Fruit fly (Drosophila melanogaster) whole organism, prepupa: Measurements from ENCODE around the gene Npc2g.

Experiments
- Blimp-1 ChIP-seq: fragments of 200-800 bp; sonication (Bioruptor generic); optimal IDR thresholded peaks from 3 replicates; lab custom pipeline; 2017; ENCODE audit warnings: missing biosample characterization, missing genetic modification characterization, mild to moderate bottlenecking, moderate library complexity, missing genetic modification reagents
- CG10631 ChIP-seq: fragments of 200-800 bp; sonication (Bioruptor generic); optimal IDR thresholded peaks from 2 replicates; lab custom pipeline; 2016; ENCODE audit warnings: missing biosample characterization, missing genetic modification characterization
- CG10669 ChIP-seq: fragments of 200-800 bp; sonication (Bioruptor generic); optimal IDR thresholded peaks from 3 replicates; lab custom pipeline; 2018; ENCODE audit warnings: missing biosample characterization, mild to moderate bottlenecking, missing genetic modification characterization, moderate library complexity
- CG11762 ChIP-seq: fragments of 200-800 bp; sonication (Bioruptor generic); optimal IDR thresholded peaks from 3 replicates; lab custom pipeline; 2016; ENCODE audit warnings: missing biosample characterization, missing genetic modification characterization; ENCODE audit not compliant: insufficient read depth
- CG11902 ChIP-seq: fragments of 200-800 bp; sonication (Bioruptor generic); optimal IDR thresholded peaks from 3 replicates; lab custom pipeline; 2016; ENCODE audit warnings: missing biosample characterization, missing genetic modification characterization
- CG15336 ChIP-seq: fragments of 200-800 bp; sonication (Bioruptor generic); IDR thresholded peaks from 2 replicates; pipeline ENCODE4 v1.3.6; 2022; ENCODE audit warnings: missing biosample characterization, missing genetic modification characterization
- CG1621 ChIP-seq: fragments of 200-800 bp; sonication (Bioruptor generic); optimal IDR thresholded peaks from 3 replicates; lab custom pipeline; 2018; ENCODE audit warnings: missing biosample characterization, mild to moderate bottlenecking, missing genetic modification characterization
- CG3032 ChIP-seq: fragments of 200-800 bp; optimal IDR thresholded peaks from 2 replicates; lab custom pipeline; 2019; ENCODE audit warnings: missing biosample characterization, mild to moderate bottlenecking, missing genetic modification characterization, moderate library complexity
- CG31627 ChIP-seq: fragments of 200-800 bp; sonication (Bioruptor generic); optimal IDR thresholded peaks from 3 replicates; lab custom pipeline; 2016; ENCODE audit warnings: missing biosample characterization, missing genetic modification characterization
- CG32006 ChIP-seq: fragments of 200-800 bp; sonication (Bioruptor generic); optimal IDR thresholded peaks from 3 replicates; lab custom pipeline; 2017; ENCODE audit warnings: missing biosample characterization, mild to moderate bottlenecking, missing genetic modification characterization
- CG34406 ChIP-seq: fragments of 200-800 bp; sonication (Bioruptor generic); optimal IDR thresholded peaks from 3 replicates; lab custom pipeline; 2016; ENCODE audit warnings: missing biosample characterization, missing genetic modification characterization
- CG3919 ChIP-seq: fragments of 200-800 bp; sonication (Bioruptor generic); optimal IDR thresholded peaks from 3 replicates; lab custom pipeline; 2016; ENCODE audit warnings: missing biosample characterization, missing genetic modification characterization
- CG4318 ChIP-seq: fragments of 200-800 bp; sonication (Bioruptor generic); optimal IDR thresholded peaks from 3 replicates; lab custom pipeline; 2017; ENCODE audit warnings: missing biosample characterization, mild to moderate bottlenecking, missing genetic modification characterization
- CG6163 ChIP-seq: fragments of 200-800 bp; sonication (Bioruptor generic); IDR thresholded peaks from 3 replicates; pipeline ENCODE4 v1.3.6; 2022; ENCODE audit warnings: missing biosample characterization, missing genetic modification characterization
- CG6276 ChIP-seq: fragments of 200-800 bp; sonication (Bioruptor generic); optimal IDR thresholded peaks from 2 replicates; lab custom pipeline; 2017; ENCODE audit warnings: missing biosample characterization, mild to moderate bottlenecking, missing genetic modification characterization
- CG6792 ChIP-seq: fragments of 200-800 bp; sonication (Bioruptor generic); optimal IDR thresholded peaks from 3 replicates; lab custom pipeline; 2016; ENCODE audit warnings: missing biosample characterization, missing genetic modification characterization
- CG6808 ChIP-seq: fragments of 200-800 bp; sonication (Bioruptor generic); optimal IDR thresholded peaks from 3 replicates; lab custom pipeline; 2017; ENCODE audit warnings: missing biosample characterization, missing genetic modification characterization, mild to moderate bottlenecking, moderate library complexity, missing genetic modification reagents
- CG7368 ChIP-seq: fragments of 200-800 bp; sonication (Bioruptor generic); optimal IDR thresholded peaks from 3 replicates; lab custom pipeline; 2016; ENCODE audit warnings: missing biosample characterization, missing genetic modification characterization
- CG8119 ChIP-seq: fragments of 200-800 bp; sonication (Bioruptor generic); IDR thresholded peaks from 3 replicates; pipeline ENCODE4 v1.3.6; 2022; ENCODE audit warnings: missing biosample characterization, missing genetic modification characterization
- CG8319 ChIP-seq: fragments of 200-800 bp; sonication (Bioruptor generic); optimal IDR thresholded peaks from 3 replicates; lab custom pipeline; 2016; ENCODE audit warnings: missing biosample characterization, missing genetic modification characterization
- CG8632 ChIP-seq: fragments of 200-800 bp; sonication (Bioruptor generic); optimal IDR thresholded peaks from 3 replicates; lab custom pipeline; 2016; ENCODE audit warnings: missing biosample characterization, missing genetic modification characterization
- CG9139 ChIP-seq: fragments of 200-800 bp; sonication (Bioruptor generic); optimal IDR thresholded peaks from 3 replicates; lab custom pipeline; 2017; ENCODE audit warnings: missing biosample characterization, mild to moderate bottlenecking, missing genetic modification characterization
- Eip75B ChIP-seq: fragments of 200-800 bp; sonication (Bioruptor generic); optimal IDR thresholded peaks from 3 replicates; lab custom pipeline; 2016; ENCODE audit warnings: missing biosample characterization, missing genetic modification characterization
- Eip78C ChIP-seq: fragments of 200-800 bp; sonication (Bioruptor generic); peaks from one replicate; lab custom pipeline; 2016; ENCODE audit warnings: missing biosample characterization, missing genetic modification characterization
- Eip93F ChIP-seq: fragments of 200-800 bp; sonication (Bioruptor generic); optimal IDR thresholded peaks from 2 replicates; lab custom pipeline; 2016; ENCODE audit warnings: missing biosample characterization, mild to moderate bottlenecking, missing genetic modification characterization
- Hr39 ChIP-seq: fragments of 200-800 bp; sonication (Bioruptor generic); optimal IDR thresholded peaks from 2 replicates; lab custom pipeline; 2016; ENCODE audit warnings: missing biosample characterization, missing genetic modification characterization
- Lpt ChIP-seq: fragments of 200-800 bp; sonication (Bioruptor generic); optimal IDR thresholded peaks from 3 replicates; lab custom pipeline; 2016; ENCODE audit warnings: missing biosample characterization, missing genetic modification characterization
- OdsH ChIP-seq: fragments of 200-800 bp; sonication (Bioruptor generic); optimal IDR thresholded peaks from 3 replicates; lab custom pipeline; 2016; ENCODE audit warnings: missing biosample characterization, missing genetic modification characterization
- Smox ChIP-seq: fragments of 200-800 bp; sonication (Bioruptor generic); optimal IDR thresholded peaks from 3 replicates; lab custom pipeline; 2016; ENCODE audit warnings: missing biosample characterization, missing genetic modification characterization
- Sox102F ChIP-seq: fragments of 200-800 bp; sonication (Bioruptor generic); optimal IDR thresholded peaks from 2 replicates; lab custom pipeline; 2016; ENCODE audit warnings: missing biosample characterization, mild to moderate bottlenecking, missing genetic modification characterization
- Sox15 ChIP-seq: fragments of 200-800 bp; sonication (Bioruptor generic); optimal IDR thresholded peaks from 3 replicates; lab custom pipeline; 2016; ENCODE audit warnings: missing biosample characterization, missing genetic modification characterization
- achi ChIP-seq: fragments of 200-800 bp; sonication (Bioruptor generic); optimal IDR thresholded peaks from 3 replicates; lab custom pipeline; 2016; ENCODE audit warnings: missing biosample characterization, missing genetic modification characterization
- acj6 ChIP-seq: fragments of 200-800 bp; sonication (Bioruptor generic); optimal IDR thresholded peaks from 3 replicates; lab custom pipeline; 2016; ENCODE audit warnings: missing biosample characterization, missing genetic modification characterization
- cyc ChIP-seq: fragments of 200-800 bp; sonication (Bioruptor generic); optimal IDR thresholded peaks from 3 replicates; lab custom pipeline; 2016; ENCODE audit warnings: missing biosample characterization, missing genetic modification characterization
- dac ChIP-seq: fragments of 200-800 bp; sonication (Bioruptor generic); optimal IDR thresholded peaks from 2 replicates; lab custom pipeline; 2017; ENCODE audit warnings: missing biosample characterization, mild to moderate bottlenecking, missing genetic modification characterization
- eg ChIP-seq: fragments of 200-800 bp; sonication (Bioruptor generic); IDR thresholded peaks from 3 replicates; pipeline ENCODE4 v1.3.6; 2022; ENCODE audit warnings: missing biosample characterization, missing genetic modification characterization
- esn ChIP-seq: fragments of 200-800 bp; sonication (Bioruptor generic); optimal IDR thresholded peaks from 2 replicates; lab custom pipeline; 2016; ENCODE audit warnings: missing biosample characterization, mild to moderate bottlenecking, missing genetic modification characterization, moderate library complexity
- fd59A ChIP-seq: fragments of 200-800 bp; sonication (Bioruptor generic); optimal IDR thresholded peaks from 2 replicates; lab custom pipeline; 2017; ENCODE audit warnings: missing biosample characterization, mild to moderate bottlenecking, missing genetic modification characterization, missing genetic modification reagents
- fd85E ChIP-seq: fragments of 200-800 bp; sonication (Bioruptor generic); optimal IDR thresholded peaks from 3 replicates; lab custom pipeline; 2016; ENCODE audit warnings: missing biosample characterization, missing genetic modification characterization
- lz ChIP-seq: fragments of 200-800 bp; sonication (Bioruptor generic); optimal IDR thresholded peaks from 3 replicates; lab custom pipeline; 2016; ENCODE audit warnings: missing biosample characterization, missing genetic modification characterization
- net ChIP-seq: fragments of 200-800 bp; sonication (Bioruptor generic); optimal IDR thresholded peaks from 3 replicates; lab custom pipeline; 2016; ENCODE audit warnings: missing biosample characterization, missing genetic modification characterization
- salr ChIP-seq, 2 experiments: fragments of 200-800 bp; sonication (Bioruptor generic); optimal IDR thresholded peaks; 3 replicates each; lab custom pipeline; 2016 to 2018; ENCODE audit warnings: missing biosample characterization in 2 of 2, missing genetic modification characterization in 2 of 2, mild to moderate bottlenecking in 1 of 2
- spab ChIP-seq: fragments of 200-800 bp; sonication (Bioruptor generic); optimal IDR thresholded peaks from 2 replicates; lab custom pipeline; 2017; ENCODE audit warnings: missing biosample characterization, mild to moderate bottlenecking, missing genetic modification characterization, missing genetic modification reagents
- ss ChIP-seq, 2 experiments: fragments of 200-800 bp; sonication (Bioruptor generic); optimal IDR thresholded peaks; 2 replicates in 1 of 2; 3 replicates in 1 of 2; lab custom pipeline; 2017 to 2018; ENCODE audit warnings: mild to moderate bottlenecking in 2 of 2, missing biosample characterization in 2 of 2, missing genetic modification characterization in 2 of 2, moderate library complexity in 1 of 2
- svp ChIP-seq: fragments of 200-800 bp; sonication (Bioruptor generic); peaks from one replicate; lab custom pipeline; 2016; ENCODE audit warnings: missing biosample characterization, missing genetic modification characterization
- vri ChIP-seq: fragments of 200-800 bp; sonication (Bioruptor generic); optimal IDR thresholded peaks from 3 replicates; lab custom pipeline; 2016; ENCODE audit warnings: missing biosample characterization, mild to moderate bottlenecking, missing genetic modification characterization

The Npc2g gene

DNA sequence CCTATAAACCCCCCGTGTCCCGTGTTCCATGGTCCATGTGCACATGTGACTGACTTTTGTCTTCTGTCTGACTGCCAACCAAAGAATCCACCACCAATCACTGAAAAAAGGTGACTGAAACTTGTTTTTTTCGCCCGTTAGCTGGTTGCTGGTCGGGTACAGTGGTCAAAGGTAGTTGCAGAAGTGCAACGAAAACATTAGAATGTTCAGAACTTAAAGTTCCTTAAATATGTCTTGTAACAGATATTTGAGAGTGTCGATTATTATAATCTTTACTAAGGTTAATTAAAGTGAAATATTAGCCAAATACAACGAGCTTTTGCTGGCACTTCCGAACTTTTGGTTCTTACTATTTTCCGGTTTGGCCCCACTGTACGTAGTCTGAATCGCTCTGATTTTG, 16.1 kb upstream of the Npc2g start (continued):
- TF ChIP-seq fd59A (no peak), CG6276 (GFP tag; lab: Kevin White, UChicago) (no peak), CG31627 (GFP tag; lab: Kevin White, UChicago) (peak; percentile 42), Sox15 (GFP tag; lab: Kevin White, UChicago) (peak; percentile 8), Blimp-1 (no peak), svp (peak; percentile 76), CG4318 (GFP tag; lab: Kevin White, UChicago) (no peak), Hr39 (peak; percentile 43), CG32006 (peak; percentile 4), CG8119 (GFP tag; lab: Robert Waterston, UW) (no peak), salr (GFP tag; optimal IDR thresholded peaks at IDR 0.05; lab: Kevin White, UChicago) (no peak), CG3919 (GFP tag; lab: Kevin White, UChicago) (peak; percentile 46), net (peak; percentile 14), cyc (GFP tag; lab: Kevin White, UChicago) (peak; percentile 44), ss (GFP tag; optimal IDR thresholded peaks at IDR 0.05; lab: Kevin White, UChicago) (no peak), CG8632 (GFP tag; lab: Kevin White, UChicago) (no peak), Sox102F (GFP tag; lab: Kevin White, UChicago) (peak; percentile 45), CG7368 (no peak), spab (peak; percentile 4), Eip75B (GFP tag; lab: Kevin White, UChicago) (peak; percentile 17), CG15336 (GFP tag; lab: Robert Waterston, UW) (no peak), CG10669 (peak; percentile 1), CG6163 (no peak), acj6 (GFP tag; lab: Kevin White, UChicago) (peak; percentile 4), dac (GFP tag; lab: Kevin White, UChicago) (no peak), achi (GFP tag; lab: Kevin White, UChicago) (peak; percentile 24), Lpt (GFP tag; lab: Kevin White, UChicago) (no peak), OdsH (GFP tag; lab: Kevin White, UChicago) (no peak), CG34406 (GFP tag; lab: Kevin White, UChicago) (peak; percentile 17), eg (GFP tag; lab: Robert Waterston, UW) (no peak), CG1621 (tag; lab: Kevin White, UChicago) (no peak), CG10631 (GFP tag; lab: Kevin White, UChicago) (no peak), Eip93F (GFP tag; lab: Kevin White, UChicago) (no peak)
- TF ChIP-seq, all 60 proteins: peak for 26

- TF ChIP-seq OdsH (GFP tag; lab: Kevin White, UChicago) (no peak), CG6163 (no peak), fd85E (no peak), CG32006 (no peak), CG6276 (GFP tag; lab: Kevin White, UChicago) (no peak), dac (GFP tag; lab: Kevin White, UChicago) (no peak), lz (no peak), CG7368 (no peak), Sox102F (GFP tag; lab: Kevin White, UChicago) (no peak), CG9139 (GFP tag; lab: Kevin White, UChicago) (no peak), CG4318 (GFP tag; lab: Kevin White, UChicago) (no peak), Eip78C (GFP tag; lab: Kevin White, UChicago) (peak; percentile 49), CG6792 (GFP tag; lab: Kevin White, UChicago) (no peak), achi (GFP tag; lab: Kevin White, UChicago) (peak; percentile 14), cyc (GFP tag; lab: Kevin White, UChicago) (peak; percentile 1), CG8319 (no peak), CG3919 (GFP tag; lab: Kevin White, UChicago) (peak; percentile 43), CG11902 (GFP tag; lab: Kevin White, UChicago) (no peak), CG6808 (GFP tag; lab: Kevin White, UChicago) (no peak), CG3032 (tag; lab: Kevin White, UChicago) (no peak), Smox (no peak), CG34406 (GFP tag; lab: Kevin White, UChicago) (no peak), CG11762 (no peak), vri (no peak), CG15336 (GFP tag; lab: Robert Waterston, UW) (no peak), CG10669 (no peak), CG31627 (GFP tag; lab: Kevin White, UChicago) (no peak), spab (peak; percentile 20), esn (GFP tag; lab: Kevin White, UChicago) (no peak)
Measured at dm6 chr3R:30758725-30759714, 14.0 kb upstream of the Npc2g start.
